Worm (Caenorhabditis elegans) whole organism, mixed stage, embryonic: ENCODE results near the gene mps-1.

Experiments
- ces-1 ChIP-seq: fragments of 150-350 bp; optimal IDR thresholded peaks from 2 replicates; lab custom pipeline; 2014; ENCODE audit warnings: missing biosample characterization, missing genetic modification reagents, missing genetic modification characterization
- lin-13 ChIP-seq: fragments of 150-350 bp; optimal IDR thresholded peaks from 2 replicates; lab custom pipeline; 2014; ENCODE audit warnings: missing biosample characterization, missing genetic modification characterization
- lsy-2 ChIP-seq: fragments of 150-350 bp; optimal IDR thresholded peaks from 2 replicates; lab custom pipeline; 2014; ENCODE audit warnings: missing biosample characterization, missing genetic modification characterization
- mep-1 ChIP-seq: fragments of 150-350 bp; optimal IDR thresholded peaks from 2 replicates; lab custom pipeline; 2017; ENCODE audit warnings: missing biosample characterization, missing genetic modification reagents, missing genetic modification characterization, inconsistent platforms
- nhr-12 ChIP-seq: fragments of 150-350 bp; optimal IDR thresholded peaks from 2 replicates; lab custom pipeline; 2014; ENCODE audit warnings: missing biosample characterization, missing genetic modification characterization
- nhr-2 ChIP-seq: fragments of 150-350 bp; optimal IDR thresholded peaks from 2 replicates; lab custom pipeline; 2014; ENCODE audit warnings: missing biosample characterization, missing genetic modification characterization
- nhr-237 ChIP-seq: fragments of 150-350 bp; optimal IDR thresholded peaks from 2 replicates; lab custom pipeline; 2014; ENCODE audit warnings: missing biosample characterization, missing genetic modification characterization
- nhr-76 ChIP-seq: sonication (generic microtip); optimal IDR thresholded peaks from 2 replicates; lab custom pipeline; 2017; ENCODE audit warnings: missing biosample characterization, missing genetic modification characterization
- snpc-4 ChIP-seq: fragments of 150-350 bp; optimal IDR thresholded peaks from 2 replicates; lab custom pipeline; 2014; ENCODE audit warnings: missing biosample characterization, missing genetic modification characterization

DNA sequence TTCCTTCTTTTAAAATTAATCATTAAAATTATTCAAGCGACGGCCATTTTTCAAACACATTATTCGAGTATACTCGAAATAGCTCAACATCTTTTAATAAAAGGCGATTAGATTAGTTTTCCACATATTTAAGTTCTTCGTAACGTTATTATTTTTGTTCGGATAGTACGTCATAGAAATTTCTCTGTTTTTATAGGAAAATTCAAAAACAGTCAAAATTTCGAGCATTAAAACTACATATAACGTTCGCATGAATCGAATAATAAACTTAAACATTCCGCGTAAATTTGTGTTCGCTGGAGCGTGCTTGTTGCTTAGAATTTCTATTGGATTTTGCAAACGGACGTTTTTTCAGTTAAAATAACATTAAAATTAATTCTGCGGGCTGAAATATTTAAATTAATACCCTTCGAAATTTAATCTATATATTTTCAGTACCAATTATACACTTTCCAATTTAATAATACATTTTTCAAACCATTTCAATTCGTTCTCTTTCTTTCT is 48.9 kb downstream of the mps-1 start, which contains the start of gene blos-4:
- TF ChIP-seq lin-13 (tag; lab: Kevin White, UChicago) (no peak), nhr-237 (no peak), ces-1 (no peak), snpc-4 (tag; lab: Kevin White, UChicago) (no peak), mep-1 (tag; lab: Kevin White, UChicago) (no peak), nhr-76 (tag; lab: Kevin White, UChicago) (no peak), nhr-12 (no peak), nhr-2 (no peak), lsy-2 (tag; lab: Kevin White, UChicago) (no peak)
